Worm (Caenorhabditis elegans): ENCODE results near the gene C18A11.1.

Gene C18A11.1

DNA sequence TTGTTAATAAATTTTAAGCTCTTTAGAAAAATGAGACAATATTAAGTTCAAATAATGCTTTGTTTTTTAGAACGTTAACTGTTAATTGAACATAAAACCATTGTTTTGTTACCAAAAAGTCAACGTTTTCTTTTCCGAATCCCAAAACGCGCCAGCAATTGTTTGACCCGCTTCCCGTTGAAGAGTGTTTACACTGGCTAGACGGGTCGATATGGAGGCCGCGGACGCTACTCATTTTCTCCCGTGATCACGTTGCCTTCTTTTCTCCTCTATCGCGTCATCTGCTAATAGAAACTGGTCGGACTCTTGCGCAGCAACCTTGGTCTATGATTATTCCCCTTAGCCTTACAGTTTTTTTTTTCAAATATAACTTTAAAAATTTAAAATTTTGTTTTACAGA is 40.0 kb upstream of the C18A11.1 start, which contains the start of gene C34D10.1:
TSS of gene C34D10.1 (plus strand) at position 400 of the 400 bp plus-strand sequence.
- no peak for TF ChIP-seq Y75B8A.6 (GFP tag; IDR thresholded peaks at IDR 0.05)
- TF ChIP-seq nhr-10 (tag; optimal IDR thresholded peaks at IDR 0.05): peak; percentile 20
- TF ChIP-seq rbr-2 (tag; optimal IDR thresholded peaks at IDR 0.05): peak; percentile 69
- TF ChIP-seq mdt-29 (GFP tag; IDR thresholded peaks at IDR 0.05): no peak
- no peak for TF ChIP-seq ZK546.5 (tag; optimal IDR thresholded peaks at IDR 0.05)
- TF ChIP-seq tag-97 (GFP tag; IDR thresholded peaks at IDR 0.05): no peak
- peak; percentile 5 for TF ChIP-seq lin-13 (GFP tag; optimal IDR thresholded peaks at IDR 0.05)
- no peak for TF ChIP-seq zfp-2 (tag; optimal IDR thresholded peaks at IDR 0.05)
- TF ChIP-seq Y105C5A.15 (GFP tag; IDR thresholded peaks at IDR 0.05): no peak
- TF ChIP-seq hlh-11 (tag; optimal IDR thresholded peaks at IDR 0.05): peak; percentile 88
- no peak; the same call in 1 of the 2 replicates for TF ChIP-seq arid-1 (GFP tag; conservative IDR thresholded peaks at IDR 0.05)
- no peak for TF ChIP-seq ztf-7 (tag; optimal IDR thresholded peaks at IDR 0.05)
- no peak for TF ChIP-seq nhr-237 (tag; optimal IDR thresholded peaks at IDR 0.05)
- no peak for TF ChIP-seq D1046.2 (GFP tag; IDR thresholded peaks at IDR 0.05)
- TF ChIP-seq skn-1 (tag; optimal IDR thresholded peaks at IDR 0.05): no peak
- TF ChIP-seq snpc-1.2 (GFP tag; IDR thresholded peaks at IDR 0.05): no peak
- 0 out of 2 replicates have a peak, but pooled peaks have one; percentile 42 for TF ChIP-seq T26A8.4 (GFP tag; IDR thresholded peaks at IDR 0.05)
- no peak for TF ChIP-seq lin-15B (tag; optimal IDR thresholded peaks at IDR 0.05)
- TF ChIP-seq snpc-4 (tag; optimal IDR thresholded peaks at IDR 0.05): no peak
- no peak for TF ChIP-seq unc-39 (tag; optimal IDR thresholded peaks at IDR 0.05)
- no peak for TF ChIP-seq madf-9 (GFP tag; conservative IDR thresholded peaks at IDR 0.05)
- TF ChIP-seq gei-8 (GFP tag; optimal IDR thresholded peaks at IDR 0.05): no peak
- TF ChIP-seq nhr-76 (tag; optimal IDR thresholded peaks at IDR 0.05): no peak
- no peak for TF ChIP-seq nhr-41 (GFP tag; IDR thresholded peaks at IDR 0.05)
- TF ChIP-seq mdl-1 (tag; optimal IDR thresholded peaks at IDR 0.05): peak in 1 of 2 experiments; percentile 73
- no peak for TF ChIP-seq ceh-32 (tag; optimal IDR thresholded peaks at IDR 0.05; ENCODE audit: poor library complexity)
- TF ChIP-seq zip-11 (GFP tag; IDR thresholded peaks at IDR 0.05): no peak
- TF ChIP-seq unc-62 (GFP tag; optimal IDR thresholded peaks at IDR 0.05 in 1 of 2): peak in 1 of 2 experiments; percentile 32
- TF ChIP-seq unc-62 (tag; optimal IDR thresholded peaks at IDR 0.05): no peak
- no peak for TF ChIP-seq daf-19 (GFP tag; conservative IDR thresholded peaks at IDR 0.05)
- no peak for TF ChIP-seq ces-1 (GFP tag; optimal IDR thresholded peaks at IDR 0.05)
- peak; percentile 57 for TF ChIP-seq ctbp-1 (GFP tag; IDR thresholded peaks at IDR 0.05)
- 0 out of 2 replicates have a peak, but pooled peaks have one; percentile 42 for TF ChIP-seq ceh-44 (GFP tag; IDR thresholded peaks at IDR 0.05)
- no peak for TF ChIP-seq F26F4.8 (GFP tag; conservative IDR thresholded peaks at IDR 0.05)
- TF ChIP-seq duxl-1 (tag; optimal IDR thresholded peaks at IDR 0.05; ENCODE audit: poor library complexity): no peak
- no peak for TF ChIP-seq nhr-77 (tag; optimal IDR thresholded peaks at IDR 0.05)
- TF ChIP-seq set-16 (GFP tag; IDR thresholded peaks at IDR 0.05): no peak
- peak; percentile 65 for TF ChIP-seq nhr-11 (tag; optimal IDR thresholded peaks at IDR 0.05)
- TF ChIP-seq zag-1 (tag; optimal IDR thresholded peaks at IDR 0.05): no peak
- peak; percentile 45; the same call in 1 of the 2 replicates for TF ChIP-seq vab-7 (GFP tag; IDR thresholded peaks at IDR 0.05)
- no peak for TF ChIP-seq pqm-1 (tag; optimal IDR thresholded peaks at IDR 0.05)
- no peak for TF ChIP-seq daf-8 (GFP tag; IDR thresholded peaks at IDR 0.05)
- no peak for TF ChIP-seq egl-27 (tag; optimal IDR thresholded peaks at IDR 0.05)
- TF ChIP-seq aly-2 (tag; optimal IDR thresholded peaks at IDR 0.05): no peak
- TF ChIP-seq Y5F2A.4 (GFP tag; optimal IDR thresholded peaks at IDR 0.05): no peak
- no peak for TF ChIP-seq saeg-2 (GFP tag; IDR thresholded peaks at IDR 0.05)
- peak; percentile 65 for TF ChIP-seq mes-2 (tag; optimal IDR thresholded peaks at IDR 0.05; ENCODE audit: poor library complexity, severe bottlenecking)
- TF ChIP-seq nhr-42 (GFP tag; IDR thresholded peaks at IDR 0.05): no peak
- TF ChIP-seq pha-4 (GFP tag; IDR thresholded peaks at IDR 0.05): 0 out of 2 replicates have a peak, but pooled peaks have one; percentile 19
- peak; percentile 25 for TF ChIP-seq pha-4 (tag; optimal IDR thresholded peaks at IDR 0.05)
- no peak for TF ChIP-seq ama-1 (optimal IDR thresholded peaks at IDR 0.05)
- TF ChIP-seq nhr-102 (tag; optimal IDR thresholded peaks at IDR 0.05): peak; percentile 26
- peak; percentile 26 for TF ChIP-seq nhr-48 (tag; optimal IDR thresholded peaks at IDR 0.05)
